Fruit fly (Drosophila melanogaster) Kc167 (cell line): ENCODE results near the gene CG11816.

ENCODE experiments used
- insv ChIP-seq: fragments of >200 bp; optimal IDR thresholded peaks from 3 replicates; lab custom pipeline; 2018; ENCODE audit warnings: missing external identifiers
- psq ChIP-seq: fragments of >200 bp; optimal IDR thresholded peaks from 2 replicates; lab custom pipeline; 2017; ENCODE audit warnings: missing external identifiers

DNA sequence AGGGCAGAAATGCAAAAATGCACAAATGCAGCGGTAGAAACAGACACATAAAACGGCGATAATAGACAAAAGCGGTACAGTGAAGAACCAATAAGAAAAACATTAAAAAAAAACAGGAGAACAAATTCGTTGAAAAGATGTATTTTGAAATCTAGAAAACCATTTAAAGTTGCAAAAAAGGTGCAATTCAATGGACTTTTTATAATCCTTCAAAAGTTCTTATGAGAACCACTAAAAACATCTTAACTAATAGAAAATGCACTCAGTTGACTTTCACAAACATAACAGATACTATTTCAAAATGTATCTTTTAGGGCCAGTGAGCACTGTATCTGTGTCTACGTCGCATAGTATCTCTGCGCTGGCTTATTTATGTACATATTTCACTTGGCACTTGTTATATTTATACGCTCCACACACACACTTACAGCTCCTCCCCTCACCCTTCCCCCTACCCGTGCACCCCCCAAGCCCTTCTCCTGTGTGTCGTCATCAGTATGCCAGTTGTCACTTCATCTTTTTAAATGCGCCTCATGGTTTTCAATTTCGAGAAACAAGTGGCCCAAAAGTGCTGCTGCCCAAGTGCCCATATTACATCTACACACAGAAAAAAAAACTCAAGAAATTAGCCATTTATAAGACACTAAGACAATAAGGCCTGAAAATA, 10.0 kb upstream of the CG11816 start:
- TF ChIP-seq insv (lab: Kevin White, UChicago) (no peak), psq (lab: Kevin White, UChicago) (no peak)
